Fruit fly (Drosophila melanogaster): Measurements from ENCODE around the gene CG12773.

CG12773 gene

dm6 chrX:1379692-1380349 is 26.0 kb upstream of the CG12773 start:
- TF ChIP-seq CG7101 (tag; optimal IDR thresholded peaks at IDR 0.05) (no peak), Clk (GFP tag; optimal IDR thresholded peaks at IDR 0.05) (no peak), Hr96 (GFP tag; optimal IDR thresholded peaks at IDR 0.05) (no peak), cnc (optimal IDR thresholded peaks at IDR 0.05) (peak in 1 of 2 experiments; percentile 11)

dm6 chrX:1375265-1375958 is 21.6 kb upstream of the CG12773 start, which contains the start of gene AMPKalpha:
Gene AMPKalpha, plus strand, starts transcription at chrX:1375536.
- TF ChIP-seq CG5204 (GFP tag; optimal IDR thresholded peaks at IDR 0.05) (no peak), cic (GFP tag; optimal IDR thresholded peaks at IDR 0.05) (peak; percentile 33), bab1 (GFP tag; optimal IDR thresholded peaks at IDR 0.05) (peak; percentile 41), ovo (GFP tag; optimal IDR thresholded peaks at IDR 0.05) (no peak), cnc (optimal IDR thresholded peaks at IDR 0.05) (no peak), Clk (GFP tag; optimal IDR thresholded peaks at IDR 0.05) (no peak), tj (GFP tag; optimal IDR thresholded peaks at IDR 0.05) (peak; percentile 75), kay (GFP tag; ENCODE audit: borderline replicate concordance) (no peak), CG7045 (GFP tag; optimal IDR thresholded peaks at IDR 0.05) (no peak), CG33017 (tag; optimal IDR thresholded peaks at IDR 0.05) (no peak), CG11617 (GFP tag; optimal IDR thresholded peaks at IDR 0.05) (no peak), CG14711 (tag; optimal IDR thresholded peaks at IDR 0.05) (no peak), toe (GFP tag; optimal IDR thresholded peaks at IDR 0.05) (no peak), Mnt (GFP tag; optimal IDR thresholded peaks at IDR 0.05) (no peak), Hr96 (GFP tag; optimal IDR thresholded peaks at IDR 0.05) (no peak), CG12768 (GFP tag; optimal IDR thresholded peaks at IDR 0.05) (no peak), CG1620 (GFP tag; optimal IDR thresholded peaks at IDR 0.05) (no peak), Crg-1 (GFP tag; optimal IDR thresholded peaks at IDR 0.05) (no peak), pad (GFP tag; optimal IDR thresholded peaks at IDR 0.05) (no peak), CG7101 (tag; optimal IDR thresholded peaks at IDR 0.05) (no peak)

- TF ChIP-seq Crg-1 (GFP tag; optimal IDR thresholded peaks at IDR 0.05) = no peak
- no peak for TF ChIP-seq CG14711 (tag; optimal IDR thresholded peaks at IDR 0.05)
- TF ChIP-seq CG7101 (tag; optimal IDR thresholded peaks at IDR 0.05) = no peak
- TF ChIP-seq CG33017 (tag; optimal IDR thresholded peaks at IDR 0.05) = no peak
- TF ChIP-seq cic (GFP tag; optimal IDR thresholded peaks at IDR 0.05) = no peak
- no peak for TF ChIP-seq Mnt (GFP tag; optimal IDR thresholded peaks at IDR 0.05)
- TF ChIP-seq CG1620 (GFP tag; optimal IDR thresholded peaks at IDR 0.05) = no peak
- TF ChIP-seq tj (GFP tag; optimal IDR thresholded peaks at IDR 0.05) = no peak
- no peak for TF ChIP-seq toe (GFP tag; optimal IDR thresholded peaks at IDR 0.05)
- TF ChIP-seq Clk (GFP tag; optimal IDR thresholded peaks at IDR 0.05) = no peak
- TF ChIP-seq cnc (optimal IDR thresholded peaks at IDR 0.05) = no peak
- no peak for TF ChIP-seq pad (GFP tag; optimal IDR thresholded peaks at IDR 0.05)
- no peak for TF ChIP-seq CG7045 (GFP tag; optimal IDR thresholded peaks at IDR 0.05)
- no peak for TF ChIP-seq kay (GFP tag; ENCODE audit: borderline replicate concordance)
- no peak for TF ChIP-seq bab1 (GFP tag; optimal IDR thresholded peaks at IDR 0.05)
- no peak for TF ChIP-seq Hr96 (GFP tag; optimal IDR thresholded peaks at IDR 0.05)
Observed at dm6 chrX:1372667-1373066, 18.9 kb upstream of the CG12773 start.

DNA sequence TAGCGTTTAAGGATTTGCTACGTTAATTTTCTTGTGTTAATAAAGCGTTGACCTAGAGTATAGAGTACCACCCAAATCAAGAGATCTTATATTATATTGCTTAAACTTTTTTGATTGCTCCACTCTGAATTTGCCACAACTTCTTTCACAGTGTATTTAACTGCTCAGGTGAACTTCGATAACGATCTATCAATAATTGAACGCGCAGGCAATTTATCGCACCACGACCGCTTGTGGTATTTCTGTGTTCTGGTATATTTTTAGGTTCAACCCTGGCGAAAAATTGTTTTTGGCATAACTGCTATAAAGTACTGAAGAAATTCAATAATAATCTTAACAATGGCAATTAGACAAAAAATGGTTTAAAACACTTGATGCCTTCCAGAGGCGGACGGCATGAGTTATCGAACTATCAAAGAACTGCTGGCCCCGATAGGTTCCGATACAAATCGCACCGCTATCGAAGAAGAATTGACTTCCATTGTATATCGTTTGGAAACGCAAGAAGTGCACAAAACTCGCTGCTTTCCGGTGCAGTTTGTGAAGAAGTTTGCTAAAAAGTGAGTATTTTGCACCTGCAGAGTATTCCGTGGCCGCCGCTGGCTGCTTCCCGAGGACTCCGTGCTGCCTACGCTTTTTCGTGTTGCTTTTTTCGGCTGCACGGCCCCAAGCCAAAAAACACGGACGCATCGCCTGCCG is 16.5 kb upstream of the CG12773 start, which contains the start of gene ssx:
TSS of gene ssx (plus strand) at position 477 of the 699 bp plus-strand sequence.
- TF ChIP-seq tj (GFP tag; optimal IDR thresholded peaks at IDR 0.05) (peak; percentile 62), kay (GFP tag; ENCODE audit: borderline replicate concordance) (no peak), toe (GFP tag; optimal IDR thresholded peaks at IDR 0.05) (no peak), ovo (GFP tag; optimal IDR thresholded peaks at IDR 0.05) (no peak), CG11617 (GFP tag; optimal IDR thresholded peaks at IDR 0.05) (peak; percentile 20), CG7101 (tag; optimal IDR thresholded peaks at IDR 0.05) (peak; percentile 53), Hr96 (GFP tag; optimal IDR thresholded peaks at IDR 0.05) (no peak), CG12768 (GFP tag; optimal IDR thresholded peaks at IDR 0.05) (no peak), Mnt (GFP tag; optimal IDR thresholded peaks at IDR 0.05) (peak; percentile 31), CG1620 (GFP tag; optimal IDR thresholded peaks at IDR 0.05) (no peak), CG5204 (GFP tag; optimal IDR thresholded peaks at IDR 0.05) (no peak), CG33017 (tag; optimal IDR thresholded peaks at IDR 0.05) (no peak), pad (GFP tag; optimal IDR thresholded peaks at IDR 0.05) (no peak), cic (GFP tag; optimal IDR thresholded peaks at IDR 0.05) (no peak), Crg-1 (GFP tag; optimal IDR thresholded peaks at IDR 0.05) (peak; percentile 50), Clk (GFP tag; optimal IDR thresholded peaks at IDR 0.05) (no peak), CG14711 (tag; optimal IDR thresholded peaks at IDR 0.05) (peak; percentile 24), bab1 (GFP tag; optimal IDR thresholded peaks at IDR 0.05) (peak; percentile 57), CG7045 (GFP tag; optimal IDR thresholded peaks at IDR 0.05) (no peak), cnc (optimal IDR thresholded peaks at IDR 0.05) (no peak)

DNA sequence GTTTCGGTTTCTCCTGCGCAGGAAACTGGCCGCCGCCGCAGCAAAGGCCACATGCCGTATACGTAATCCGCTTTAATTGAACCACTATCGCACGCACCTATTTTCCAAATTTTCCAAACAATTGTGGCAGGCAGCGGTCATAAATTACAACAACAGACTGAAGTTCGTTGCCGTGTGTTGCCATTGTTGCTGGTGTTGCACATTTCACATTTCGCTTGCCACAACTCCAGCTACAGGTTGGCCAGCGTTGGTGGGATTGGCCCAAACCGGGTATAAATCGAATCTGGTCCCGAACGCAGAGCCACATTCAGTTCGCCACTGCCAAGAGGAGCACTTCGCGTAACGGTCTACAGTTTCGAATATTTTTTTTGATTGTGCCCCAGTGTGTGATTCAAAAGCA is 15.2 kb upstream of the CG12773 start, which contains the start of gene CG14770:
TSS of gene CG14770 (plus strand) at position 301 of the 400 bp plus-strand sequence.
- TF ChIP-seq ovo (GFP tag; optimal IDR thresholded peaks at IDR 0.05) (no peak), CG7101 (tag; optimal IDR thresholded peaks at IDR 0.05) (no peak), CG14711 (tag; optimal IDR thresholded peaks at IDR 0.05) (no peak), kay (GFP tag; ENCODE audit: borderline replicate concordance) (no peak)
